Worm (Caenorhabditis elegans) whole organism, L4 larva: Measurements from ENCODE around the gene lbp-2.

Experiments
- F10B5.3 ChIP-seq: sonication (generic microtip); optimal IDR thresholded peaks from 2 replicates; lab custom pipeline; 2016; ENCODE audit warnings: mild to moderate bottlenecking, missing genetic modification characterization, missing compliant biosample characterization
- Y5F2A.4 ChIP-seq: fragments of 200-800 bp; sonication (Bioruptor generic); optimal IDR thresholded peaks from 2 replicates; lab custom pipeline; 2018; ENCODE audit warnings: mild to moderate bottlenecking, missing genetic modification characterization, missing compliant biosample characterization
- ceh-28 ChIP-seq: fragments of 150-350 bp; optimal IDR thresholded peaks from 2 replicates; lab custom pipeline; 2014; ENCODE audit warnings: missing biosample characterization, missing genetic modification reagents, missing genetic modification characterization
- daf-12 ChIP-seq: fragments of 150-350 bp; optimal IDR thresholded peaks from 2 replicates; lab custom pipeline; 2014; ENCODE audit warnings: missing biosample characterization, missing genetic modification reagents, missing genetic modification characterization
- fkh-10 ChIP-seq: fragments of 150-350 bp; optimal IDR thresholded peaks from 2 replicates; lab custom pipeline; 2014; ENCODE audit warnings: missing biosample characterization, missing genetic modification reagents, missing genetic modification characterization
- hmg-1.1 ChIP-seq: fragments of 200-800 bp; sonication (Bioruptor generic); IDR thresholded peaks from 2 replicates; pipeline ENCODE4 v1.3.6; 2022; ENCODE audit warnings: missing genetic modification reagents, missing genetic modification characterization, missing compliant biosample characterization
- lin-1 ChIP-seq: fragments of 200-800 bp; sonication (Bioruptor generic); IDR thresholded peaks from 2 replicates; pipeline ENCODE4 v1.3.6; 2022; ENCODE audit warnings: missing genetic modification reagents, missing genetic modification characterization, missing compliant biosample characterization
- lin-29 ChIP-seq: fragments of 200-800 bp; sonication (Bioruptor generic); IDR thresholded peaks from 2 replicates; pipeline ENCODE4 v1.3.6; 2022; ENCODE audit warnings: missing genetic modification reagents, missing genetic modification characterization, missing compliant biosample characterization
- lsy-2 ChIP-seq, 2 experiments: fragments of 150-350 bp in 1 of 2; sonication (generic microtip) in 1 of 2; optimal IDR thresholded peaks; 2 replicates each; lab custom pipeline; 2014 to 2017; ENCODE audit warnings: missing biosample characterization in 2 of 2, missing genetic modification characterization in 2 of 2
- nhr-11 ChIP-seq: fragments of 150-350 bp; optimal IDR thresholded peaks from 2 replicates; lab custom pipeline; 2014; ENCODE audit warnings: missing biosample characterization, missing genetic modification characterization
- snpc-4 ChIP-seq: fragments of 150-350 bp; optimal IDR thresholded peaks from 2 replicates; lab custom pipeline; 2014; ENCODE audit warnings: missing biosample characterization, missing genetic modification characterization
- zfp-2 ChIP-seq: sonication (generic microtip); optimal IDR thresholded peaks from 2 replicates; lab custom pipeline; 2016; ENCODE audit warnings: mild to moderate bottlenecking, missing genetic modification characterization, missing compliant biosample characterization
- ztf-11 ChIP-seq: fragments of 150-350 bp; optimal IDR thresholded peaks from 2 replicates; lab custom pipeline; 2014; ENCODE audit warnings: missing biosample characterization, missing genetic modification characterization

- no peak for TF ChIP-seq lin-29
- TF ChIP-seq Y5F2A.4 (GFP tag; lab: Kevin White, UChicago), result no peak
- TF ChIP-seq lsy-2 (tag; optimal IDR thresholded peaks at IDR 0.05; lab: Kevin White, UChicago), result no peak
- no peak for TF ChIP-seq hmg-1.1 (GFP tag; lab: Robert Waterston, UW)
- no peak for TF ChIP-seq zfp-2 (tag; lab: Kevin White, UChicago)
- no peak for TF ChIP-seq lin-1 (GFP tag; lab: Robert Waterston, UW)
- TF ChIP-seq ceh-28 (tag; lab: Kevin White, UChicago), result no peak
- TF ChIP-seq fkh-10 (GFP tag; lab: Kevin White, UChicago), result no peak
- no peak for TF ChIP-seq ztf-11 (tag; lab: Kevin White, UChicago)
- TF ChIP-seq F10B5.3, result no peak
- TF ChIP-seq snpc-4, result no peak
- no peak for TF ChIP-seq daf-12 (tag; lab: Kevin White, UChicago)
- TF ChIP-seq nhr-11 (tag; lab: Kevin White, UChicago), result no peak
Measured at ce11 chrX:3243614-3244013, 16.8 kb upstream of the lbp-2 start, which contains the start of gene irg-7.
